Worm (Caenorhabditis elegans) whole organism, L2 larva: ENCODE data around the gene ins-37.

Source experiments
- mab-5 ChIP-seq: fragments of 150-350 bp; optimal IDR thresholded peaks from 2 replicates; lab custom pipeline; 2014; ENCODE audit warnings: missing biosample characterization, missing genetic modification characterization
- nhr-11 ChIP-seq: fragments of 150-350 bp; optimal IDR thresholded peaks from 2 replicates; lab custom pipeline; 2014; ENCODE audit warnings: missing biosample characterization, missing genetic modification characterization

- no peak for TF ChIP-seq nhr-11
- no peak for TF ChIP-seq mab-5 (tag; lab: Kevin White, UChicago)
Measured at ce11 chrII:13806269-13806668, 29.6 kb downstream of the ins-37 start.
